Worm (Caenorhabditis elegans) whole organism, L4 larva: ENCODE measurements around the gene rnf-121.

Experiments used
- D1046.2 ChIP-seq: fragments of 200-800 bp; sonication (Bioruptor generic); IDR thresholded peaks from 2 replicates; pipeline ENCODE4 v1.3.6; 2022; ENCODE audit warnings: missing genetic modification characterization, missing compliant biosample characterization
- F37D6.2 ChIP-seq: sonication (generic microtip); optimal IDR thresholded peaks from 2 replicates; lab custom pipeline; 2016; ENCODE audit warnings: mild to moderate bottlenecking, missing genetic modification characterization, missing compliant biosample characterization
- T26A8.4 ChIP-seq: fragments of 200-800 bp; sonication (Bioruptor generic); IDR thresholded peaks from 2 replicates; pipeline ENCODE4 v1.3.6; 2022; ENCODE audit warnings: missing genetic modification characterization, missing compliant biosample characterization
- Y48G9A.11 ChIP-seq: fragments of 200-800 bp; sonication (Bioruptor generic); IDR thresholded peaks from 2 replicates; pipeline ENCODE4 v1.3.6; 2022; ENCODE audit warnings: missing genetic modification reagents, missing genetic modification characterization, missing compliant biosample characterization
- ZK337.2 ChIP-seq: fragments of 200-800 bp; sonication (Bioruptor generic); IDR thresholded peaks from 2 replicates; pipeline ENCODE4 v1.3.6; 2022; ENCODE audit warnings: missing genetic modification reagents, missing genetic modification characterization, missing compliant biosample characterization
- aha-1 ChIP-seq: fragments of 150-350 bp; peaks from one replicate; lab custom pipeline; 2014; ENCODE audit warnings: missing biosample characterization, missing genetic modification characterization
- aly-2 ChIP-seq: sonication (generic microtip); optimal IDR thresholded peaks from 2 replicates; lab custom pipeline; 2018; ENCODE audit warnings: missing biosample characterization, missing genetic modification characterization
- ama-1 ChIP-seq: fragments of 150-350 bp; optimal IDR thresholded peaks from 2 replicates; lab custom pipeline; 2014; ENCODE audit warnings: inconsistent platforms, mixed read lengths
- ceh-28 ChIP-seq: fragments of 150-350 bp; optimal IDR thresholded peaks from 2 replicates; lab custom pipeline; 2014; ENCODE audit warnings: missing biosample characterization, missing genetic modification reagents, missing genetic modification characterization
- ceh-44 ChIP-seq: fragments of 200-800 bp; sonication (Bioruptor generic); IDR thresholded peaks from 2 replicates; pipeline ENCODE4 v1.3.6; 2022; ENCODE audit warnings: missing genetic modification reagents, missing genetic modification characterization, missing compliant biosample characterization
- ces-1 ChIP-seq: fragments of 150-350 bp; sonication (generic microtip); optimal IDR thresholded peaks from 4 replicates; lab custom pipeline; 2014; ENCODE audit warnings: missing biosample characterization, missing genetic modification reagents, missing genetic modification characterization
- cey-2 ChIP-seq: sonication (generic microtip); optimal IDR thresholded peaks from 3 replicates; lab custom pipeline; 2017; ENCODE audit warnings: missing genetic modification characterization, mild to moderate bottlenecking, missing compliant biosample characterization, antibody characterized with exemption, borderline replicate concordance; ENCODE audit not compliant: insufficient read depth
- ctbp-1 ChIP-seq: fragments of 200-800 bp; sonication (Bioruptor generic); IDR thresholded peaks from 2 replicates; pipeline ENCODE4 v1.3.6; 2022; ENCODE audit warnings: missing genetic modification reagents, missing genetic modification characterization, missing compliant biosample characterization
- daf-12 ChIP-seq: fragments of 150-350 bp; optimal IDR thresholded peaks from 2 replicates; lab custom pipeline; 2014; ENCODE audit warnings: missing biosample characterization, missing genetic modification reagents, missing genetic modification characterization
- daf-16 ChIP-seq, 3 experiments: sonication (generic microtip); optimal IDR thresholded peaks; 2 replicates each; lab custom pipeline; 2016 to 2017; ENCODE audit warnings: missing genetic modification characterization in 3 of 3, missing genetic modification reagents in 3 of 3, mild to moderate bottlenecking in 2 of 3, missing compliant biosample characterization in 2 of 3, missing biosample characterization in 1 of 3, moderate library complexity in 1 of 3
- daf-8 ChIP-seq: fragments of 200-800 bp; sonication (Bioruptor generic); IDR thresholded peaks from 2 replicates; pipeline ENCODE4 v1.3.6; 2022; ENCODE audit warnings: missing genetic modification characterization, missing compliant biosample characterization
- dmd-8 ChIP-seq: fragments of 200-800 bp; sonication (Bioruptor generic); IDR thresholded peaks from 2 replicates; pipeline ENCODE4 v1.3.6; 2022; ENCODE audit warnings: missing genetic modification characterization, missing compliant biosample characterization
- duxl-1 ChIP-seq: sonication (generic microtip); optimal IDR thresholded peaks from 2 replicates; lab custom pipeline; 2016; ENCODE audit warnings: mild to moderate bottlenecking, missing genetic modification characterization, moderate library complexity, missing compliant biosample characterization; ENCODE audit not compliant: poor library complexity
- egl-43 ChIP-seq: fragments of 200-800 bp; sonication (Bioruptor generic); IDR thresholded peaks from 2 replicates; pipeline ENCODE4 v1.3.6; 2022; ENCODE audit warnings: missing genetic modification reagents, missing genetic modification characterization, missing compliant biosample characterization
- gei-8 ChIP-seq: fragments of 200-800 bp; sonication (Bioruptor generic); optimal IDR thresholded peaks from 2 replicates; lab custom pipeline; 2018; ENCODE audit warnings: mild to moderate bottlenecking, missing genetic modification characterization, missing compliant biosample characterization
- hmg-1.1 ChIP-seq: fragments of 200-800 bp; sonication (Bioruptor generic); IDR thresholded peaks from 2 replicates; pipeline ENCODE4 v1.3.6; 2022; ENCODE audit warnings: missing genetic modification reagents, missing genetic modification characterization, missing compliant biosample characterization
- jun-1 ChIP-seq: fragments of 150-350 bp; optimal IDR thresholded peaks from 2 replicates; lab custom pipeline; 2014; ENCODE audit warnings: missing biosample characterization, missing genetic modification reagents, missing genetic modification characterization
- lir-3 ChIP-seq: sonication (generic microtip); optimal IDR thresholded peaks from 2 replicates; lab custom pipeline; 2016; ENCODE audit warnings: mild to moderate bottlenecking, missing genetic modification characterization, missing compliant biosample characterization
- lsy-2 ChIP-seq, 2 experiments: fragments of 150-350 bp in 1 of 2; sonication (generic microtip) in 1 of 2; optimal IDR thresholded peaks; 2 replicates each; lab custom pipeline; 2014 to 2017; ENCODE audit warnings: missing biosample characterization in 2 of 2, missing genetic modification characterization in 2 of 2
- madf-5 ChIP-seq, 2 experiments: fragments of 200-800 bp; sonication (Bioruptor generic); IDR thresholded peaks; 2 replicates each; pipeline ENCODE4 v1.3.6; 2022; ENCODE audit warnings: missing compliant biosample characterization in 2 of 2, missing genetic modification characterization in 2 of 2
- madf-9 ChIP-seq: fragments of 200-800 bp; sonication (Bioruptor generic); conservative IDR thresholded peaks from 2 replicates; pipeline ENCODE4 v1.3.6; 2022; ENCODE audit warnings: missing genetic modification reagents, missing genetic modification characterization, missing compliant biosample characterization
- mdt-29 ChIP-seq: fragments of 200-800 bp; sonication (Bioruptor generic); IDR thresholded peaks from 2 replicates; pipeline ENCODE4 v1.3.6; 2022; ENCODE audit warnings: missing genetic modification reagents, missing genetic modification characterization, missing compliant biosample characterization
- nhr-102 ChIP-seq: sonication (generic microtip); optimal IDR thresholded peaks from 2 replicates; lab custom pipeline; 2016; ENCODE audit warnings: mild to moderate bottlenecking, missing genetic modification characterization, moderate library complexity, missing compliant biosample characterization
- nhr-41 ChIP-seq: fragments of 200-800 bp; sonication (Bioruptor generic); IDR thresholded peaks from 2 replicates; pipeline ENCODE4 v1.3.6; 2022; ENCODE audit warnings: missing genetic modification reagents, missing genetic modification characterization, missing compliant biosample characterization
- nhr-48 ChIP-seq: sonication (generic microtip); optimal IDR thresholded peaks from 2 replicates; lab custom pipeline; 2016; ENCODE audit warnings: mild to moderate bottlenecking, missing genetic modification characterization, missing compliant biosample characterization
- nhr-76 ChIP-seq: fragments of 150-350 bp; optimal IDR thresholded peaks from 2 replicates; lab custom pipeline; 2014; ENCODE audit warnings: missing biosample characterization, missing genetic modification characterization
- pha-4 ChIP-seq, 2 experiments: fragments of 150-350 bp in 1 of 2; fragments of 200-800 bp in 1 of 2; sonication (Bioruptor generic) in 1 of 2; IDR thresholded peaks in 1 of 2; optimal IDR thresholded peaks in 1 of 2; 2 replicates each; pipeline versions ENCODE4 v1.3.6 to Lab custom; 2014 to 2022; ENCODE audit warnings: missing genetic modification characterization in 2 of 2, missing genetic modification reagents in 2 of 2, missing biosample characterization in 1 of 2, missing compliant biosample characterization in 1 of 2
- php-3 ChIP-seq: fragments of 200-800 bp; sonication (Bioruptor generic); IDR thresholded peaks from 2 replicates; pipeline ENCODE4 v1.3.6; 2022; ENCODE audit warnings: missing genetic modification reagents, missing genetic modification characterization, missing compliant biosample characterization
- sdz-12 ChIP-seq: fragments of 200-800 bp; sonication (Bioruptor generic); optimal IDR thresholded peaks from 2 replicates; lab custom pipeline; 2018; ENCODE audit warnings: mild to moderate bottlenecking, missing genetic modification characterization, missing compliant biosample characterization
- set-16 ChIP-seq: fragments of 200-800 bp; sonication (Bioruptor generic); IDR thresholded peaks from 2 replicates; pipeline ENCODE4 v1.3.6; 2022; ENCODE audit warnings: missing genetic modification reagents, missing genetic modification characterization, missing compliant biosample characterization
- snpc-1.2 ChIP-seq: fragments of 200-800 bp; sonication (Bioruptor generic); IDR thresholded peaks from 2 replicates; pipeline ENCODE4 v1.3.6; 2022; ENCODE audit warnings: missing genetic modification reagents, missing genetic modification characterization, missing compliant biosample characterization
- tra-1 ChIP-seq: fragments of 200-800 bp; sonication (Bioruptor generic); IDR thresholded peaks from 2 replicates; pipeline ENCODE4 v1.3.6; 2022; ENCODE audit warnings: missing genetic modification reagents, missing genetic modification characterization, missing compliant biosample characterization
- unc-62 ChIP-seq, 3 experiments: fragments of 150-350 bp in 1 of 3; sonication (generic microtip); optimal IDR thresholded peaks in 2 of 3; peaks in 1 of 3; 1 replicate in 1 of 3; 2 replicates in 2 of 3; lab custom pipeline; 2014 to 2017; ENCODE audit warnings: missing biosample characterization in 3 of 3, missing genetic modification characterization in 3 of 3, missing genetic modification reagents in 3 of 3, missing genotype in 1 of 3
- zfp-3 ChIP-seq: fragments of 200-800 bp; sonication (Bioruptor generic); conservative IDR thresholded peaks from 2 replicates; pipeline ENCODE4 v1.3.6; 2022; ENCODE audit warnings: missing genetic modification reagents, missing genetic modification characterization, missing compliant biosample characterization
- zip-11 ChIP-seq: fragments of 200-800 bp; sonication (Bioruptor generic); IDR thresholded peaks from 2 replicates; pipeline ENCODE4 v1.3.6; 2022; ENCODE audit warnings: missing genetic modification characterization, missing compliant biosample characterization
- zip-2 ChIP-seq: fragments of 150-350 bp; optimal IDR thresholded peaks from 2 replicates; lab custom pipeline; 2014; ENCODE audit warnings: missing biosample characterization, missing genetic modification characterization
- ztf-7 ChIP-seq: fragments of 150-350 bp; optimal IDR thresholded peaks from 2 replicates; lab custom pipeline; 2014; ENCODE audit warnings: missing biosample characterization, missing genetic modification characterization

The rnf-121 gene

DNA sequence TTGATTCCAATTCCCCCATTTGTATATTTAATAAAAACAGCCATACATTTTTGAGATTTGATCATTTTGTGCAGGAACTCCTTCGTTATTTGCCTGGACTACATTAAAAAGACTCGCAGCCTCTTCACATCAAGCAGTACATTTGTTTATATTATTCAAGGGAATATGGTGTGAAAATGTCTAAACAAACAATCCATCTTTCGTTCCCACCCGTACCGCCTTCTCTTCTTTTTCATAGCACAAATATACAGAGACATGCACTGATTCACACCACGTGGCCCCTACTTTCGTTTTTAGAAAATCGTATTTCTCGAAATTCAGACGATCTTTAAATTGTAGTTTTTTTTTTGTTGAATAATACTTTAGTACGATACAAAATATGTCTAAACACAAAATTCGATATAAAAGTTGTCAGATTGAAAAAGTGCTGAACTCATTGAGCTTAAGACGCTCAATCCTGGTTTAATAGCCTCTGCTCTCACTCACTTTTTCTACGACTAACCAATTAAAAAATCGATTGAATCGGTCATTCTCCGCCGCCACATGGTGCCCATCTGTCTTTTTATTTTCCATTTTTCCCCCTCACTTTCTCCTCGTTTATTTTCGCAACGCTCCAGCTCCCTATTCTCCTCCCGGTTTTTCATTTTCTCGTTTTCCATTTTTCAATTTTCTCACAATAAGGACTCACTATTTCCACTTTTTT, 24.7 kb upstream of the rnf-121 start (continued):
- TF ChIP-seq dmd-8, result 0 out of 2 replicates have a peak, but pooled peaks have one; percentile 36

DNA sequence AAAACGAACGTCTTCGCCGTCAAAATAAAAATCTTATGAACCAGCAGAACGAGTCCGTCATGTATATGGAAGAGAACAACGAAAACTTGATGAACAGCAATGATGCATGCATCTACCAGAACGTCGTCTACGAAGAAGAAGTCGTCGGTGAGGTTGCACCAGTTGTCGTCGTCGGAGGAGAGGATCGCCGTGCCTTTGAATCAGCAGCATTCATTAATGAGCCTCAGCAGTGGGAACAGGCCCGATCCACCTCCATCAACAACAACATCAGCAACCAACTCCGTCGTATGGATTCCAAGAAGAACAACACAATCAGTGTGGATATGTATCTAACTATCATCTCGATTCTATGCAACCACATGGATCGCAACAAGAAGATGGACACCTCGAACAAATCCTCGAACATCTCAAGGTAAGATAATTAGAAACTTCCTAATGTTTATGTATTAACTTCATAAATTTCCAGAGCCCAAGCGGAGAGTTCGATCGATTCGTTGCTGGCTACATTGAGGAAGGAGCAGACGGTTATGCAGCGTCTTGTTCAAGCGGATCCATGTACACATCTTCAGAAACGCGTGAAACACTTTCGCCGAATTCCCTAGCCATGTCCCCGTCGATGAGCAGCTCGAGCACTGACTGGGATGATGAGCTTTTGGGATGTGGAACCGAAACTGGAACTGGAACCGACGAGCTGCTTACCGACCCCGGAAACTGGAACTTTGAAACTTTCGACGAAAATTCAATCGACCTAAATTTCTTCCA, 23.8 kb upstream of the rnf-121 start:
- peak; percentile 60 for TF ChIP-seq egl-43 (GFP tag; lab: Robert Waterston, UW)
- no peak for TF ChIP-seq daf-12 (tag; lab: Kevin White, UChicago)
- TF ChIP-seq unc-62 (GFP tag; optimal IDR thresholded peaks at IDR 0.05 in 1 of 2; lab: Kevin White, UChicago), result no peak
- no peak for TF ChIP-seq unc-62 (tag; optimal IDR thresholded peaks at IDR 0.05; lab: Kevin White, UChicago)
- TF ChIP-seq zip-2, result no peak
- 0 out of 2 replicates have a peak, but pooled peaks have one; percentile 35 for TF ChIP-seq ZK337.2 (GFP tag; lab: Robert Waterston, UW)
- TF ChIP-seq php-3, result no peak
- TF ChIP-seq ceh-28, result no peak
- no peak for TF ChIP-seq nhr-102 (tag; lab: Kevin White, UChicago)
- no peak for TF ChIP-seq lir-3 (tag; lab: Kevin White, UChicago)
- TF ChIP-seq set-16, result peak; percentile 25; the same call in 1 of the 2 replicates
- no peak for TF ChIP-seq cey-2 (tag; lab: Kevin White, UChicago)
- peak; percentile 97 for TF ChIP-seq aha-1
- no peak for TF ChIP-seq zip-11
- 0 out of 2 replicates have a peak, but pooled peaks have one; percentile 14 for TF ChIP-seq pha-4 (GFP tag; IDR thresholded peaks at IDR 0.05; lab: Robert Waterston, UW)
- TF ChIP-seq pha-4 (tag; optimal IDR thresholded peaks at IDR 0.05; lab: Kevin White, UChicago), result no peak
- TF ChIP-seq daf-8 (GFP tag; lab: Robert Waterston, UW), result no peak

DNA sequence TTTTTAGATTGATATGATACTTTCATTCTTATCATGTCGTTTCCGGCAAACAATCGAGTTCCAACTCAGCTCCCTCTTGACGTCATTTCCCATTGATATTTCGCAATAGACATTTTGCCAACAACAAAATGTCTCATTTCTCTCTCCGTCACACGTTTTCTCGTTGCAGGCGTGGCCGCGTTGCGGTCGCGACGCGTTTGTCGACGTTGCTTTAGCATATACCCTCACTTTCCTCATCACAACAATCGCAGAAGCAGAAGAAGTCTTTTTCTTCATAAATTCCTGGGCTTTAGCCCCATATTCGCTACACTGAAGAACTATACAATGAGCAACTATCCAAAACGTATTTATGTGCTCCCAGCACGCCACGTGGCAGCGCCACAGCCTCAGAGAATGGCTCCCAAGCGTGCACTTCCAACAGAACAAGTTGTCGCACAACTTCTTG, 22.9 kb upstream of the rnf-121 start, which contains the start of gene xbp-1:
xbp-1 (plus strand) TSS at position 151 of the 445 bp plus-strand sequence.
- TF ChIP-seq ama-1 (lab: Kevin White, UChicago), result peak; percentile 91
- peak; percentile 82 for TF ChIP-seq nhr-48 (tag; lab: Kevin White, UChicago)
- peak; percentile 65 for TF ChIP-seq egl-43 (GFP tag; lab: Robert Waterston, UW)
- TF ChIP-seq madf-9, result peak; percentile 82
- peak; percentile 93 for TF ChIP-seq jun-1 (tag; lab: Kevin White, UChicago)
- TF ChIP-seq daf-16 (GFP tag; optimal IDR thresholded peaks at IDR 0.05; lab: Kevin White, UChicago), result peak; percentile 15 to 92
- TF ChIP-seq daf-16 (tag; optimal IDR thresholded peaks at IDR 0.05; lab: Kevin White, UChicago), result peak; percentile 99
- TF ChIP-seq ctbp-1 (GFP tag; lab: Robert Waterston, UW), result peak; percentile 75; the same call in 1 of the 2 replicates
- TF ChIP-seq gei-8 (GFP tag; lab: Kevin White, UChicago), result no peak
- TF ChIP-seq sdz-12 (GFP tag; lab: Kevin White, UChicago), result peak; percentile 50
- TF ChIP-seq zfp-3 (GFP tag; lab: Robert Waterston, UW), result peak; percentile 84
- TF ChIP-seq lir-3 (tag; lab: Kevin White, UChicago), result no peak
- peak; percentile 74 for TF ChIP-seq ztf-7 (tag; lab: Kevin White, UChicago)
- TF ChIP-seq snpc-1.2 (GFP tag; lab: Robert Waterston, UW), result 0 out of 2 replicates have a peak, but pooled peaks have one; percentile 23
- peak; percentile 79 for TF ChIP-seq nhr-41
- TF ChIP-seq tra-1 (GFP tag; lab: Robert Waterston, UW), result peak; percentile 81
- TF ChIP-seq ces-1, result no peak
- TF ChIP-seq hmg-1.1 (GFP tag; lab: Robert Waterston, UW), result peak; percentile 75
- TF ChIP-seq duxl-1, result peak; percentile 4
- no peak for TF ChIP-seq nhr-76
- TF ChIP-seq mdt-29 (GFP tag; lab: Robert Waterston, UW), result peak; percentile 49; the same call in 1 of the 2 replicates
- no peak for TF ChIP-seq cey-2 (tag; lab: Kevin White, UChicago)
- peak in 1 of 2 experiments; percentile 86 for TF ChIP-seq unc-62 (GFP tag; optimal IDR thresholded peaks at IDR 0.05 in 1 of 2; lab: Kevin White, UChicago)
- TF ChIP-seq unc-62 (tag; optimal IDR thresholded peaks at IDR 0.05; lab: Kevin White, UChicago), result no peak
- TF ChIP-seq ceh-44 (GFP tag; lab: Robert Waterston, UW), result no peak
- no peak for TF ChIP-seq Y48G9A.11 (GFP tag; lab: Robert Waterston, UW)
- TF ChIP-seq aly-2, result no peak
- TF ChIP-seq T26A8.4, result peak; percentile 58
- peak; percentile 82 to 94 for TF ChIP-seq lsy-2 (tag; optimal IDR thresholded peaks at IDR 0.05; lab: Kevin White, UChicago)
- TF ChIP-seq F37D6.2 (tag; lab: Kevin White, UChicago), result peak; percentile 64
- TF ChIP-seq D1046.2 (GFP tag; lab: Robert Waterston, UW), result no peak
- no peak for TF ChIP-seq madf-5 (GFP tag; IDR thresholded peaks at IDR 0.05; lab: Robert Waterston, UW)
